Worm (Caenorhabditis elegans): ENCODE results near the gene ZK546.2.

Gene ZK546.2

ce11 chrII:4992977-4993376 lies 47.1 kb downstream of the ZK546.2 start, which contains the start of gene pigb-1:
Gene pigb-1 (minus strand): TSS chrII:4993077.
- TF ChIP-seq ceh-45 (GFP tag; IDR thresholded peaks at IDR 0.05) = no peak
- TF ChIP-seq C08G9.2 (tag; optimal IDR thresholded peaks at IDR 0.05) = no peak
- no peak for TF ChIP-seq gmeb-2 (tag; optimal IDR thresholded peaks at IDR 0.05)
- TF ChIP-seq C38D4.7 (GFP tag; optimal IDR thresholded peaks at IDR 0.05) = no peak
- TF ChIP-seq pax-1 (tag; optimal IDR thresholded peaks at IDR 0.05) = no peak
- no peak for TF ChIP-seq npax-4 (tag; optimal IDR thresholded peaks at IDR 0.05)

- TF ChIP-seq ceh-34 (tag; optimal IDR thresholded peaks at IDR 0.05) (peak; percentile 1), unc-42 (tag; optimal IDR thresholded peaks at IDR 0.05) (peak; percentile 47), odd-2 (tag; optimal IDR thresholded peaks at IDR 0.05) (no peak), nfya-1 (tag; optimal IDR thresholded peaks at IDR 0.05) (peak; percentile 2), fkh-6 (tag; optimal IDR thresholded peaks at IDR 0.05) (no peak), tbx-2 (tag; optimal IDR thresholded peaks at IDR 0.05) (peak; percentile 62), ets-4 (tag; optimal IDR thresholded peaks at IDR 0.05) (peak; percentile 27), nhr-232 (tag; optimal IDR thresholded peaks at IDR 0.05) (no peak), C08G9.2 (tag; optimal IDR thresholded peaks at IDR 0.05) (peak; percentile 47), pag-3 (tag; optimal IDR thresholded peaks at IDR 0.05; ENCODE audit: borderline replicate concordance) (no peak), che-1 (tag; optimal IDR thresholded peaks at IDR 0.05) (no peak), Y22D7AL.16 (tag; optimal IDR thresholded peaks at IDR 0.05) (no peak), ceh-48 (tag; optimal IDR thresholded peaks at IDR 0.05) (peak; percentile 66), tbx-7 (tag; optimal IDR thresholded peaks at IDR 0.05) (peak; percentile 2), ceh-14 (tag; optimal IDR thresholded peaks at IDR 0.05) (peak; percentile 16), ceh-31 (tag; optimal IDR thresholded peaks at IDR 0.05) (peak; percentile 70), zip-5 (tag; optimal IDR thresholded peaks at IDR 0.05) (peak; percentile 32), ceh-2 (tag; optimal IDR thresholded peaks at IDR 0.05) (peak; percentile 5)
Observed at ce11 chrII:4993530-4994192, 47.8 kb downstream of the ZK546.2 start, which contains the start of the genes eif-1 and vps-24. Gene eif-1 (minus strand): TSS chrII:4993580. Gene vps-24 (plus strand): TSS chrII:4993998.

ce11 chrII:4994939-4995338 lies 49.1 kb downstream of the ZK546.2 start, which contains the start of gene rnh-1.0:
Gene rnh-1.0 (plus strand): TSS chrII:4995327.
- TF ChIP-seq nhr-11 (tag; optimal IDR thresholded peaks at IDR 0.05) = no peak
- peak; percentile 31 for TF ChIP-seq unc-55 (GFP tag; optimal IDR thresholded peaks at IDR 0.05)
- no peak for TF ChIP-seq pqm-1 (tag; optimal IDR thresholded peaks at IDR 0.05)
